Worm (Caenorhabditis elegans) whole organism, L4 larva: ENCODE measurements around the gene tmem-231.

Experiments used
- ZK546.5 ChIP-seq, 2 experiments: sonication (generic microtip); optimal IDR thresholded peaks; 2 replicates each; lab custom pipeline; 2017; ENCODE audit warnings: missing biosample characterization in 2 of 2, missing genetic modification characterization in 2 of 2
- ceh-82 ChIP-seq: sonication (generic microtip); optimal IDR thresholded peaks from 2 replicates; lab custom pipeline; 2017; ENCODE audit warnings: missing biosample characterization, missing genetic modification characterization
- dmd-9 ChIP-seq: fragments of 200-800 bp; sonication (Bioruptor generic); IDR thresholded peaks from 2 replicates; pipeline ENCODE4 v1.3.6; 2022; ENCODE audit warnings: missing genetic modification reagents, missing genetic modification characterization, missing compliant biosample characterization
- duxl-1 ChIP-seq: sonication (generic microtip); optimal IDR thresholded peaks from 2 replicates; lab custom pipeline; 2016; ENCODE audit warnings: mild to moderate bottlenecking, missing genetic modification characterization, moderate library complexity, missing compliant biosample characterization; ENCODE audit not compliant: poor library complexity
- fos-1 ChIP-seq: fragments of 150-350 bp; optimal IDR thresholded peaks from 2 replicates; lab custom pipeline; 2014; ENCODE audit warnings: missing biosample characterization, missing genetic modification characterization
- hlh-11 ChIP-seq: fragments of 200-800 bp; sonication (Bioruptor generic); optimal IDR thresholded peaks from 2 replicates; lab custom pipeline; 2018; ENCODE audit warnings: mild to moderate bottlenecking, missing genetic modification characterization, missing compliant biosample characterization
- lin-15B ChIP-seq: fragments of 150-350 bp; sonication (generic microtip); optimal IDR thresholded peaks from 3 replicates; lab custom pipeline; 2014; ENCODE audit warnings: missing biosample characterization, missing genetic modification characterization
- mdl-1 ChIP-seq, 2 experiments: fragments of 150-350 bp in 1 of 2; sonication (generic microtip) in 1 of 2; optimal IDR thresholded peaks; 2 replicates each; lab custom pipeline; 2014 to 2017; ENCODE audit warnings: missing biosample characterization in 2 of 2, missing genetic modification characterization in 2 of 2
- nhr-10 ChIP-seq: fragments of 150-350 bp; optimal IDR thresholded peaks from 2 replicates; lab custom pipeline; 2014; ENCODE audit warnings: missing biosample characterization, missing genetic modification characterization
- nhr-11 ChIP-seq: fragments of 150-350 bp; optimal IDR thresholded peaks from 2 replicates; lab custom pipeline; 2014; ENCODE audit warnings: missing biosample characterization, missing genetic modification characterization
- nhr-76 ChIP-seq: fragments of 150-350 bp; optimal IDR thresholded peaks from 2 replicates; lab custom pipeline; 2014; ENCODE audit warnings: missing biosample characterization, missing genetic modification characterization
- pha-4 ChIP-seq, 2 experiments: fragments of 150-350 bp in 1 of 2; fragments of 200-800 bp in 1 of 2; sonication (Bioruptor generic) in 1 of 2; IDR thresholded peaks in 1 of 2; optimal IDR thresholded peaks in 1 of 2; 2 replicates each; pipeline versions ENCODE4 v1.3.6 to Lab custom; 2014 to 2022; ENCODE audit warnings: missing genetic modification characterization in 2 of 2, missing genetic modification reagents in 2 of 2, missing biosample characterization in 1 of 2, missing compliant biosample characterization in 1 of 2
- rbr-2 ChIP-seq: sonication (generic microtip); optimal IDR thresholded peaks from 2 replicates; lab custom pipeline; 2016; ENCODE audit warnings: missing genotype, missing genetic modification characterization, missing compliant biosample characterization

DNA sequence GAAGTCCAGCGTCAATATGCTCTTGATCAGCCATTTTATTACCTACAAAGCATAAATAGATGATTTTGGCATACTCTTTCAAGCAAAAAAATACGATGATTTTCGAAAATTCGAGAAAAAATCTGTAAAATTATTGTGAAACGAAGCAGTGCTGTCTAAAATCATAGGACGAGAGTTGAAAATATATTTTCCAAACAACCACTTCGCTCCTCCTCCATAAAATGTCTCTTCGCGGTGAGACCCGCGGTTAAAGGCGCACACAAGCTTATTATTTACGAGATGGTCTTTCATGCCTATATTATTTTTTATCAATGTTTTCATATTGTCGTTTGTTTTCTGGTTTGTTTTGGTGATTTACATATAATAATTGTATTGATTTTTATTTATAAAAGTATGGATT is 47.3 kb upstream of the tmem-231 start, which contains the start of gene nap-1:
- TF ChIP-seq nhr-10 (tag; lab: Kevin White, UChicago) = no peak
- no peak for TF ChIP-seq dmd-9
- no peak for TF ChIP-seq pha-4 (GFP tag; IDR thresholded peaks at IDR 0.05; lab: Robert Waterston, UW)
- peak; percentile 95 for TF ChIP-seq pha-4 (tag; optimal IDR thresholded peaks at IDR 0.05; lab: Kevin White, UChicago)
- peak; percentile 57 for TF ChIP-seq rbr-2 (tag; lab: Kevin White, UChicago)
- TF ChIP-seq mdl-1 (tag; optimal IDR thresholded peaks at IDR 0.05; lab: Kevin White, UChicago) = peak in 1 of 2 experiments; percentile 12
- no peak for TF ChIP-seq ZK546.5 (tag; optimal IDR thresholded peaks at IDR 0.05; lab: Kevin White, UChicago)
- no peak for TF ChIP-seq fos-1 (tag; lab: Kevin White, UChicago)
- TF ChIP-seq lin-15B = no peak
- no peak for TF ChIP-seq nhr-76 (tag; lab: Kevin White, UChicago)
- peak; percentile 2 for TF ChIP-seq nhr-11 (tag; lab: Kevin White, UChicago)
- TF ChIP-seq duxl-1 = no peak
- TF ChIP-seq ceh-82 (tag; lab: Kevin White, UChicago) = no peak
- TF ChIP-seq hlh-11 (tag; lab: Kevin White, UChicago) = peak; percentile 59
